Worm (Caenorhabditis elegans): ENCODE data around the gene fbxa-208.

- TF ChIP-seq lin-13 (tag; optimal IDR thresholded peaks at IDR 0.05) (no peak), lsy-2 (tag; optimal IDR thresholded peaks at IDR 0.05) (no peak), elt-3 (tag; optimal IDR thresholded peaks at IDR 0.05) (no peak), unc-39 (tag; optimal IDR thresholded peaks at IDR 0.05) (no peak), sptf-1 (tag; optimal IDR thresholded peaks at IDR 0.05) (no peak), flh-1 (GFP tag; optimal IDR thresholded peaks at IDR 0.05) (no peak), snpc-4 (tag; optimal IDR thresholded peaks at IDR 0.05) (no peak), mep-1 (tag; optimal IDR thresholded peaks at IDR 0.05) (no peak)
These were observed 46.0 kb upstream of the fbxa-208 start for ce11 chrIII:1210638-1211037.
